Worm (Caenorhabditis elegans) whole organism, mixed stage, embryonic: ENCODE data around the gene gsto-3.

Experiments
- M03D4.4 ChIP-seq: sonication (generic microtip); optimal IDR thresholded peaks from 2 replicates; lab custom pipeline; 2017; ENCODE audit warnings: mild to moderate bottlenecking, missing genetic modification characterization, missing compliant biosample characterization
- blmp-1 ChIP-seq: fragments of 150-350 bp; optimal IDR thresholded peaks from 2 replicates; lab custom pipeline; 2014; ENCODE audit warnings: missing biosample characterization, missing genetic modification characterization
- ceh-43 ChIP-seq: fragments of 200-800 bp; sonication (Bioruptor generic); optimal IDR thresholded peaks from 2 replicates; lab custom pipeline; 2018; ENCODE audit warnings: mild to moderate bottlenecking, missing genetic modification characterization, moderate library complexity, missing compliant biosample characterization
- ceh-83 ChIP-seq: fragments of 200-800 bp; sonication (Bioruptor generic); optimal IDR thresholded peaks from 2 replicates; lab custom pipeline; 2018; ENCODE audit warnings: mild to moderate bottlenecking, missing genetic modification characterization, missing compliant biosample characterization
- ces-1 ChIP-seq: fragments of 150-350 bp; optimal IDR thresholded peaks from 2 replicates; lab custom pipeline; 2014; ENCODE audit warnings: missing biosample characterization, missing genetic modification reagents, missing genetic modification characterization
- cnd-1 ChIP-seq: fragments of 200-800 bp; sonication (Bioruptor generic); optimal IDR thresholded peaks from 2 replicates; lab custom pipeline; 2018; ENCODE audit warnings: mild to moderate bottlenecking, missing genetic modification characterization, missing compliant biosample characterization
- drap-1 ChIP-seq: fragments of 200-800 bp; sonication (Bioruptor generic); optimal IDR thresholded peaks from 3 replicates; lab custom pipeline; 2018; ENCODE audit warnings: mild to moderate bottlenecking, missing genetic modification characterization, missing compliant biosample characterization
- hlh-1 ChIP-seq: fragments of 150-350 bp; optimal IDR thresholded peaks from 2 replicates; lab custom pipeline; 2014; ENCODE audit warnings: missing biosample characterization, missing genetic modification reagents, missing genetic modification characterization
- lin-32 ChIP-seq: fragments of 200-800 bp; sonication (Bioruptor generic); optimal IDR thresholded peaks from 2 replicates; lab custom pipeline; 2018; ENCODE audit warnings: mild to moderate bottlenecking, missing genetic modification characterization, missing compliant biosample characterization
- lsy-2 ChIP-seq: fragments of 150-350 bp; optimal IDR thresholded peaks from 2 replicates; lab custom pipeline; 2014; ENCODE audit warnings: missing biosample characterization, missing genetic modification characterization
- mab-5 ChIP-seq: fragments of 150-350 bp; optimal IDR thresholded peaks from 2 replicates; lab custom pipeline; 2014; ENCODE audit warnings: missing biosample characterization, missing genetic modification characterization
- mep-1 ChIP-seq: fragments of 150-350 bp; optimal IDR thresholded peaks from 2 replicates; lab custom pipeline; 2017; ENCODE audit warnings: missing biosample characterization, missing genetic modification reagents, missing genetic modification characterization, inconsistent platforms
- mls-2 ChIP-seq: sonication (generic microtip); optimal IDR thresholded peaks from 2 replicates; lab custom pipeline; 2016; ENCODE audit warnings: mild to moderate bottlenecking, missing genetic modification characterization, moderate library complexity, missing compliant biosample characterization
- nhr-2 ChIP-seq: fragments of 150-350 bp; optimal IDR thresholded peaks from 2 replicates; lab custom pipeline; 2014; ENCODE audit warnings: missing biosample characterization, missing genetic modification characterization
- nhr-237 ChIP-seq: fragments of 150-350 bp; optimal IDR thresholded peaks from 2 replicates; lab custom pipeline; 2014; ENCODE audit warnings: missing biosample characterization, missing genetic modification characterization
- nhr-28 ChIP-seq: fragments of 150-350 bp; optimal IDR thresholded peaks from 2 replicates; lab custom pipeline; 2014; ENCODE audit warnings: missing biosample characterization, missing genetic modification characterization
- nhr-76 ChIP-seq: sonication (generic microtip); optimal IDR thresholded peaks from 2 replicates; lab custom pipeline; 2017; ENCODE audit warnings: missing biosample characterization, missing genetic modification characterization
- pha-4 ChIP-seq: fragments of 150-350 bp; optimal IDR thresholded peaks from 2 replicates; lab custom pipeline; 2018; ENCODE audit warnings: missing biosample characterization, missing genetic modification reagents, missing genetic modification characterization
- sem-2 ChIP-seq: fragments of 200-800 bp; sonication (Bioruptor generic); optimal IDR thresholded peaks from 2 replicates; lab custom pipeline; 2018; ENCODE audit warnings: mild to moderate bottlenecking, missing genetic modification characterization, missing compliant biosample characterization
- sptf-1 ChIP-seq: sonication (generic microtip); optimal IDR thresholded peaks from 2 replicates; lab custom pipeline; 2017; ENCODE audit warnings: mild to moderate bottlenecking, missing genetic modification characterization, moderate library complexity, missing compliant biosample characterization
- unc-120 ChIP-seq: sonication (generic microtip); optimal IDR thresholded peaks from 2 replicates; lab custom pipeline; 2017; ENCODE audit warnings: missing genetic modification characterization, missing compliant biosample characterization; ENCODE audit not compliant: poor library complexity, severe bottlenecking
- unc-62 ChIP-seq: fragments of 150-350 bp; optimal IDR thresholded peaks from 2 replicates; lab custom pipeline; 2014; ENCODE audit warnings: missing biosample characterization, missing genetic modification reagents, missing genetic modification characterization
- zip-8 ChIP-seq: fragments of 150-350 bp; optimal IDR thresholded peaks from 2 replicates; lab custom pipeline; 2014; ENCODE audit warnings: missing biosample characterization, missing genetic modification characterization

The gsto-3 gene

DNA sequence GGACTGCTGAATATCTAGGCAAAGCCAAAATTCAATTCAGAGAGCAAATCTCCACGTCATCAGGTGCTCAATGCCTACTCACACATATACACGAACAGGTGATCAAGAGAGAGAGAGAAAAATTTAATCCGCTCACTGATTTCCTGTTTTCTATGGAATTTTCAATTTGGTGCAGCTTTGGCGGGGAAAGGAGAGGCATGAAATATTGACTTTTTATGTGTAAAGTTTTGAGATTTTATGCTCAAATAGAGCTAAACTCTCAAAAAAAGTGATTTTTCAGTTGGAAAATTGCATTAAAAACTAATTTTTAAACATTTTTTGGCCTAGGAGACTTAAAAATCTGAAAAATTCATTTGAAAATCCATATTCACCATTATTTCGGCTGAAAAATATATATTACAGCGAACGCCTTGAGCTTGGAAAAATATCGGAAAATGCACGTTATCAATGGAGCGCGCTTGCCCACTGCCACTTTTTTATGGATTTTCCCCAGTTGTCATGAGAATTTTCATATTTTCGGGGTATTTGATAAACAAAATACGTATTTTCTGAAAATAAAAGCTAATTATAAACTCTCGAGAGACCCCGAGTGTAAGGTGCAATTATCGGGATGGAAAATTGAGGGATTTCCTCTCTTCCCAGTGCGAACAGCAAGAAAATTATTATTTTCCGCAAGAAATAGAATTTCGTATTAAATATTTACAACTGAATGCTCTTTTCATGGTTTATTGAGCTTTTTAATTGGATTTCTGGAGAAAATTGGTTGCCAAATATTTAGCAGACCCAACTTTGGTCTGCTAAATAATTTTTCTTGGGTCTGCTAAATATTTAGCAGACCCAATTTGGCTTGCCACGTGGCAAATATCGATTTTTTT lies 37.5 kb downstream of the gsto-3 start:
- peak; percentile 70 for TF ChIP-seq ceh-43 (GFP tag; lab: Kevin White, UChicago)
- peak; percentile 47 for TF ChIP-seq ces-1 (GFP tag; lab: Kevin White, UChicago)
- TF ChIP-seq mab-5 (tag; lab: Kevin White, UChicago) = peak; percentile 42
- peak; percentile 41 for TF ChIP-seq mls-2 (tag; lab: Kevin White, UChicago)
- TF ChIP-seq M03D4.4 = peak; percentile 48
- peak; percentile 42 for TF ChIP-seq sptf-1
- TF ChIP-seq cnd-1 = peak; percentile 48
- no peak for TF ChIP-seq sem-2
- peak; percentile 0 for TF ChIP-seq lsy-2 (tag; lab: Kevin White, UChicago)
- TF ChIP-seq drap-1 (GFP tag; lab: Kevin White, UChicago) = no peak
- no peak for TF ChIP-seq nhr-2
- TF ChIP-seq mep-1 (tag; lab: Kevin White, UChicago) = no peak
- no peak for TF ChIP-seq pha-4
- TF ChIP-seq unc-120 (tag; lab: Kevin White, UChicago) = peak; percentile 25

- TF ChIP-seq unc-62 (GFP tag; lab: Kevin White, UChicago) (no peak), blmp-1 (no peak), mab-5 (tag; lab: Kevin White, UChicago) (no peak), nhr-28 (tag; lab: Kevin White, UChicago) (no peak), mls-2 (tag; lab: Kevin White, UChicago) (no peak), zip-8 (tag; lab: Kevin White, UChicago) (no peak), hlh-1 (tag; lab: Kevin White, UChicago) (no peak), drap-1 (GFP tag; lab: Kevin White, UChicago) (no peak), nhr-237 (tag; lab: Kevin White, UChicago) (no peak), lin-32 (no peak), nhr-76 (tag; lab: Kevin White, UChicago) (no peak), ceh-83 (no peak), sptf-1 (no peak)
Observed at ce11 chrIII:343141-343345, 38.1 kb downstream of the gsto-3 start, which contains the start of gene Y50D7A.8. Gene Y50D7A.8 (minus strand): TSS chrIII:343241.
